Worm (Caenorhabditis elegans) whole organism, L3 larva: ENCODE data around the gene gcy-11.

ENCODE experiments used
- egl-27 ChIP-seq: sonication (generic microtip); optimal IDR thresholded peaks from 4 replicates; lab custom pipeline; 2017; ENCODE audit warnings: missing biosample characterization, missing genetic modification reagents, missing genetic modification characterization
- hmg-11 ChIP-seq: sonication (generic microtip); optimal IDR thresholded peaks from 2 replicates; lab custom pipeline; 2016; ENCODE audit warnings: missing genetic modification characterization, missing compliant biosample characterization
- nhr-11 ChIP-seq: fragments of 150-350 bp; optimal IDR thresholded peaks from 2 replicates; lab custom pipeline; 2014; ENCODE audit warnings: missing biosample characterization, missing genetic modification characterization

DNA sequence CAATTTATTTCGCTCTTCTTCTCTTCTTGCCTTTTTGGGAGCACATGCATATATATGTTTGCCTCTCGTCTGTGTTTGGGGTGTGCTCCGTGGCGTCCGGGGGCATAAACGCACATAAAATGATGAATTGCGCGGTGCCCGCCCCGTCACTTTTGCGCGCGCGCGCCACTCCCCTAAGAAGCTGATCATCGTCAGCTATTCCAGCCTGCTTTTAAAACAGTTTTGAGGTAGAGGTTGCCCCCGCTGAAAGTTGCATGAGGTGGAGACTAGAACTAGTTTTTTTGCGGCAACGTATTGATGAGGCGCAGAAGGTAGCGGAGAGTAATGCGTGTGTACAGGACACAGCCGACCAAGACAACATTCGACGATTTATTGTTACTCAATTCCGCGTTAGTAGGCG, 55.7 kb downstream of the gcy-11 start:
- TF ChIP-seq hmg-11 (tag; lab: Kevin White, UChicago) (peak; percentile 10), nhr-11 (tag; lab: Kevin White, UChicago) (no peak), egl-27 (tag; lab: Kevin White, UChicago) (no peak)
